Fruit fly (Drosophila melanogaster) whole organism, embryonic: ENCODE measurements around the gene Gga.

ENCODE experiments used
- C15 ChIP-seq: fragments of 200-800 bp; sonication (Bioruptor generic); IDR thresholded peaks from 3 replicates; pipeline ENCODE4 v1.3.6; 2022; ENCODE audit warnings: missing biosample characterization, missing genetic modification characterization
- CG10274 ChIP-seq: fragments of 200-800 bp; sonication (Bioruptor generic); optimal IDR thresholded peaks from 3 replicates; lab custom pipeline; 2017; ENCODE audit warnings: missing biosample characterization, mild to moderate bottlenecking, missing genetic modification characterization
- CG12071 ChIP-seq: fragments of 200-800 bp; sonication (Bioruptor generic); optimal IDR thresholded peaks from 3 replicates; lab custom pipeline; 2018; ENCODE audit warnings: missing biosample characterization, mild to moderate bottlenecking, missing genetic modification characterization
- CG1529 ChIP-seq: fragments of 200-800 bp; sonication (Bioruptor generic); optimal IDR thresholded peaks from 3 replicates; lab custom pipeline; 2018; ENCODE audit warnings: missing biosample characterization, missing genetic modification characterization
- CG16813 ChIP-seq: fragments of 200-800 bp; sonication (Bioruptor generic); IDR thresholded peaks from 3 replicates; pipeline ENCODE4 v1.3.6; 2022; ENCODE audit warnings: missing biosample characterization, missing genetic modification characterization; ENCODE audit not compliant: partially characterized antibody
- CG17359 ChIP-seq: fragments of 200-800 bp; sonication (Bioruptor generic); optimal IDR thresholded peaks from 3 replicates; lab custom pipeline; 2018; ENCODE audit warnings: missing biosample characterization, mild to moderate bottlenecking, missing genetic modification characterization, moderate library complexity
- CG17612 ChIP-seq: fragments of 200-800 bp; sonication (Bioruptor generic); IDR thresholded peaks from 2 replicates; pipeline ENCODE4 v1.3.6; 2022; ENCODE audit warnings: missing biosample characterization, missing genetic modification characterization
- CG2120 ChIP-seq: fragments of 200-800 bp; sonication (Bioruptor generic); optimal IDR thresholded peaks from 3 replicates; lab custom pipeline; 2016; ENCODE audit warnings: missing biosample characterization, missing genetic modification characterization
- CG30403 ChIP-seq: fragments of 200-800 bp; sonication (Bioruptor generic); optimal IDR thresholded peaks from 3 replicates; lab custom pipeline; 2016; ENCODE audit warnings: missing biosample characterization, missing genetic modification characterization
- CG3163 ChIP-seq: fragments of 200-800 bp; sonication (Bioruptor generic); optimal IDR thresholded peaks from 3 replicates; lab custom pipeline; 2016; ENCODE audit warnings: missing biosample characterization, missing genetic modification characterization
- CG32532 ChIP-seq: fragments of 200-800 bp; sonication (Bioruptor generic); IDR thresholded peaks from 2 replicates; pipeline ENCODE4 v1.3.6; 2022; ENCODE audit warnings: missing biosample characterization, missing genetic modification characterization
- CG33213 ChIP-seq: fragments of 200-800 bp; sonication (Bioruptor generic); optimal IDR thresholded peaks from 3 replicates; lab custom pipeline; 2016; ENCODE audit warnings: missing biosample characterization, missing genetic modification characterization
- CG42726 ChIP-seq: fragments of 200-800 bp; sonication (Bioruptor generic); IDR thresholded peaks from 2 replicates; pipeline ENCODE4 v1.3.6; 2022; ENCODE audit warnings: missing biosample characterization, missing genetic modification characterization; ENCODE audit not compliant: partially characterized antibody
- CG4360 ChIP-seq: fragments of 200-800 bp; sonication (Bioruptor generic); IDR thresholded peaks from 2 replicates; pipeline ENCODE4 v1.3.6; 2022; ENCODE audit warnings: missing biosample characterization, missing genetic modification characterization
- CG5245 ChIP-seq: fragments of 200-800 bp; sonication (Bioruptor generic); optimal IDR thresholded peaks from 3 replicates; lab custom pipeline; 2016; ENCODE audit warnings: missing biosample characterization, missing genetic modification characterization
- CG6254 ChIP-seq: fragments of 200-800 bp; sonication (Bioruptor generic); optimal IDR thresholded peaks from 3 replicates; lab custom pipeline; 2017; ENCODE audit warnings: mild to moderate bottlenecking, missing biosample characterization, missing genetic modification reagents, missing genetic modification characterization
- CG7372 ChIP-seq: fragments of 200-800 bp; sonication (Bioruptor generic); IDR thresholded peaks from 2 replicates; pipeline ENCODE4 v1.3.6; 2022; ENCODE audit warnings: missing biosample characterization, missing genetic modification characterization
- CG7556 ChIP-seq: fragments of 200-800 bp; sonication (Bioruptor generic); optimal IDR thresholded peaks from 2 replicates; lab custom pipeline; 2017; ENCODE audit warnings: missing biosample characterization, mild to moderate bottlenecking, missing genetic modification characterization
- CG8388 ChIP-seq: fragments of 200-800 bp; sonication (Bioruptor generic); optimal IDR thresholded peaks from 2 replicates; lab custom pipeline; 2019; ENCODE audit warnings: missing biosample characterization, mild to moderate bottlenecking, missing genetic modification characterization, moderate library complexity
- Camta ChIP-seq: fragments of 200-800 bp; sonication (Bioruptor generic); optimal IDR thresholded peaks from 2 replicates; lab custom pipeline; 2016; ENCODE audit warnings: missing biosample characterization, missing genetic modification characterization
- Chrac-16 ChIP-seq: fragments of 200-800 bp; sonication (Bioruptor generic); optimal IDR thresholded peaks from 3 replicates; lab custom pipeline; 2016; ENCODE audit warnings: missing biosample characterization, missing genetic modification characterization
- Dip2 ChIP-seq: fragments of 200-800 bp; sonication (Bioruptor generic); IDR thresholded peaks from 2 replicates; pipeline ENCODE4 v1.3.6; 2022; ENCODE audit warnings: missing biosample characterization, missing genetic modification characterization
- Dip3 ChIP-seq: fragments of 200-800 bp; sonication (Bioruptor generic); optimal IDR thresholded peaks from 3 replicates; lab custom pipeline; 2016; ENCODE audit warnings: missing biosample characterization, missing genetic modification characterization
- Drgx ChIP-seq: fragments of 200-800 bp; sonication (Bioruptor generic); IDR thresholded peaks from 2 replicates; pipeline ENCODE4 v1.3.6; 2022; ENCODE audit warnings: missing biosample characterization, missing genetic modification characterization
- ERR ChIP-seq: fragments of 200-800 bp; sonication (Bioruptor generic); optimal IDR thresholded peaks from 2 replicates; lab custom pipeline; 2016; ENCODE audit warnings: missing biosample characterization, missing genetic modification characterization
- Hsf ChIP-seq: fragments of 200-800 bp; sonication (Bioruptor generic); optimal IDR thresholded peaks from 3 replicates; lab custom pipeline; 2016; ENCODE audit warnings: missing biosample characterization, missing genetic modification characterization
- Lhr ChIP-seq: fragments of 200-800 bp; sonication (Bioruptor generic); optimal IDR thresholded peaks from 3 replicates; lab custom pipeline; 2017; ENCODE audit warnings: mild to moderate bottlenecking, missing biosample characterization, missing genetic modification reagents, missing genetic modification characterization
- PHDP ChIP-seq: fragments of 200-800 bp; sonication (Bioruptor generic); optimal IDR thresholded peaks from 3 replicates; lab custom pipeline; 2018; ENCODE audit warnings: missing biosample characterization, mild to moderate bottlenecking, missing genetic modification characterization, moderate library complexity
- Rx ChIP-seq: fragments of 200-800 bp; sonication (Bioruptor generic); IDR thresholded peaks from 2 replicates; pipeline ENCODE4 v1.3.6; 2022; ENCODE audit warnings: missing biosample characterization, missing genetic modification characterization
- Ssrp ChIP-seq: fragments of 200-800 bp; sonication (Bioruptor generic); optimal IDR thresholded peaks from 2 replicates; lab custom pipeline; 2018; ENCODE audit warnings: missing biosample characterization, mild to moderate bottlenecking, missing genetic modification characterization, moderate library complexity
- cas ChIP-seq: fragments of 200-800 bp; sonication (Bioruptor generic); IDR thresholded peaks from 2 replicates; pipeline ENCODE4 v1.3.6; 2022; ENCODE audit warnings: missing biosample characterization, missing genetic modification characterization
- cg ChIP-seq: fragments of 200-800 bp; sonication (Bioruptor generic); optimal IDR thresholded peaks from 3 replicates; lab custom pipeline; 2019; ENCODE audit warnings: missing biosample characterization, mild to moderate bottlenecking, missing genetic modification characterization, moderate library complexity
- chif ChIP-seq, 2 experiments: fragments of 200-800 bp; sonication (Bioruptor generic); optimal IDR thresholded peaks; 3 replicates each; lab custom pipeline; 2016; ENCODE audit warnings: missing biosample characterization in 2 of 2, missing genetic modification characterization in 2 of 2
- chinmo ChIP-seq: fragments of 200-800 bp; sonication (Bioruptor generic); IDR thresholded peaks from 4 replicates; pipeline ENCODE4 v1.3.6; 2022; ENCODE audit warnings: missing biosample characterization, missing genetic modification characterization; ENCODE audit not compliant: partially characterized antibody
- crp ChIP-seq, 2 experiments: fragments of 200-800 bp; sonication (Bioruptor generic); optimal IDR thresholded peaks; 2 replicates in 1 of 2; 3 replicates in 1 of 2; lab custom pipeline; 2017; ENCODE audit warnings: missing biosample characterization in 2 of 2, missing genetic modification characterization in 2 of 2, mild to moderate bottlenecking in 1 of 2, moderate library complexity in 1 of 2
- danr ChIP-seq: fragments of 200-800 bp; sonication (Bioruptor generic); IDR thresholded peaks from 2 replicates; pipeline ENCODE4 v1.3.6; 2022; ENCODE audit warnings: missing biosample characterization, missing genetic modification characterization
- fu2 ChIP-seq: fragments of 200-800 bp; sonication (Bioruptor generic); optimal IDR thresholded peaks from 2 replicates; lab custom pipeline; 2016; ENCODE audit warnings: missing biosample characterization, missing genetic modification characterization
- hb ChIP-seq: fragments of 200-800 bp; sonication (Bioruptor generic); IDR thresholded peaks from 3 replicates; pipeline ENCODE4 v1.3.6; 2022; ENCODE audit warnings: missing biosample characterization, missing genetic modification characterization; ENCODE audit not compliant: partially characterized antibody
- jing ChIP-seq: fragments of 200-800 bp; sonication (Bioruptor generic); optimal IDR thresholded peaks from 2 replicates; lab custom pipeline; 2018; ENCODE audit warnings: missing biosample characterization, mild to moderate bottlenecking, missing genetic modification characterization
- jumu ChIP-seq: fragments of 200-800 bp; sonication (Bioruptor generic); optimal IDR thresholded peaks from 3 replicates; lab custom pipeline; 2016; ENCODE audit warnings: missing biosample characterization, missing genetic modification characterization
- lola ChIP-seq, 3 experiments: fragments of >200 bp in 2 of 3; fragments of 200-800 bp in 1 of 3; sonication (Bioruptor generic) in 1 of 3; optimal IDR thresholded peaks; 2 replicates each; lab custom pipeline; 2017 to 2019; ENCODE audit warnings: missing biosample characterization in 3 of 3, missing genetic modification characterization in 3 of 3, mild to moderate bottlenecking in 1 of 3, moderate library complexity in 1 of 3
- luna ChIP-seq: fragments of 200-800 bp; sonication (Bioruptor generic); optimal IDR thresholded peaks from 2 replicates; lab custom pipeline; 2016; ENCODE audit warnings: missing biosample characterization, missing genetic modification characterization
- mld ChIP-seq: fragments of 200-800 bp; sonication (Bioruptor generic); IDR thresholded peaks from 3 replicates; pipeline ENCODE4 v1.3.6; 2022; ENCODE audit warnings: missing biosample characterization, missing genetic modification characterization; ENCODE audit not compliant: partially characterized antibody
- phol ChIP-seq: fragments of 200-800 bp; sonication (Bioruptor generic); optimal IDR thresholded peaks from 3 replicates; lab custom pipeline; 2018; ENCODE audit warnings: missing biosample characterization, mild to moderate bottlenecking, missing genetic modification characterization, moderate library complexity
- pnt ChIP-seq: fragments of 200-800 bp; sonication (Bioruptor generic); optimal IDR thresholded peaks from 3 replicates; lab custom pipeline; 2016; ENCODE audit warnings: missing biosample characterization, missing genetic modification characterization
- pzg ChIP-seq: fragments of 200-800 bp; sonication (Bioruptor generic); optimal IDR thresholded peaks from 3 replicates; lab custom pipeline; 2018; ENCODE audit warnings: missing biosample characterization, mild to moderate bottlenecking, missing genetic modification characterization, moderate library complexity
- row ChIP-seq: fragments of 200-800 bp; sonication (Bioruptor generic); IDR thresholded peaks from 3 replicates; pipeline ENCODE4 v1.3.6; 2022; ENCODE audit warnings: missing biosample characterization, missing genetic modification characterization
- sim ChIP-seq: fragments of 200-800 bp; sonication (Bioruptor generic); IDR thresholded peaks from 2 replicates; pipeline ENCODE4 v1.3.6; 2022; ENCODE audit warnings: missing biosample characterization, missing genetic modification characterization
- sob ChIP-seq: fragments of 200-800 bp; sonication (Bioruptor generic); IDR thresholded peaks from 2 replicates; pipeline ENCODE4 v1.3.6; 2022; ENCODE audit warnings: missing biosample characterization, missing genetic modification characterization
- tgo ChIP-seq: fragments of 200-800 bp; sonication (Bioruptor generic); IDR thresholded peaks from 3 replicates; pipeline ENCODE4 v1.3.6; 2022; ENCODE audit warnings: missing biosample characterization, missing genetic modification characterization
- wek ChIP-seq: fragments of 200-800 bp; sonication (Bioruptor generic); optimal IDR thresholded peaks from 3 replicates; lab custom pipeline; 2018; ENCODE audit warnings: missing biosample characterization, mild to moderate bottlenecking, missing genetic modification characterization, moderate library complexity

Gga gene

dm6 chrX:9615471-9615870 is 14.6 kb downstream of the Gga start (continued):
- TF ChIP-seq CG32532 (GFP tag; lab: Robert Waterston, UW) (no peak), mld (GFP tag; lab: Robert Waterston, UW) (no peak), luna (GFP tag; lab: Kevin White, UChicago) (no peak), Camta (GFP tag; lab: Kevin White, UChicago) (no peak), fu2 (GFP tag; lab: Kevin White, UChicago) (no peak), CG33213 (GFP tag; lab: Kevin White, UChicago) (no peak), CG6254 (GFP tag; lab: Kevin White, UChicago) (peak; percentile 27), wek (no peak), hb (no peak), CG3163 (GFP tag; lab: Kevin White, UChicago) (no peak), Lhr (GFP tag; lab: Kevin White, UChicago) (no peak), pnt (GFP tag; lab: Kevin White, UChicago) (no peak), Dip3 (no peak), C15 (GFP tag; lab: Robert Waterston, UW) (no peak), jing (GFP tag; lab: Kevin White, UChicago) (no peak), sob (no peak), CG17359 (tag; lab: Kevin White, UChicago) (peak; percentile 32), ERR (GFP tag; lab: Kevin White, UChicago) (no peak), cas (GFP tag; lab: Robert Waterston, UW) (no peak), PHDP (tag; lab: Kevin White, UChicago) (no peak), CG7556 (GFP tag; lab: Kevin White, UChicago) (peak; percentile 60), cg (no peak), Dip2 (GFP tag; lab: Robert Waterston, UW) (no peak), jumu (GFP tag; lab: Kevin White, UChicago) (no peak), pzg (GFP tag; lab: Kevin White, UChicago) (no peak), CG12071 (GFP tag; lab: Kevin White, UChicago) (no peak), lola (GFP tag; optimal IDR thresholded peaks at IDR 0.05; lab: Kevin White, UChicago) (peak in 1 of 3 experiments; percentile 51), crp (GFP tag; optimal IDR thresholded peaks at IDR 0.05; lab: Kevin White, UChicago) (peak in 1 of 2 experiments; percentile 28), danr (GFP tag; lab: Robert Waterston, UW) (0 out of 2 replicates have a peak, but pooled peaks have one; percentile 17), Chrac-16 (peak; percentile 16), phol (peak; percentile 61), Drgx (GFP tag; lab: Robert Waterston, UW) (0 out of 2 replicates have a peak, but pooled peaks have one; percentile 11), tgo (GFP tag; lab: Robert Waterston, UW) (no peak), chinmo (GFP tag; lab: Robert Waterston, UW) (no peak), Rx (no peak), CG5245 (GFP tag; lab: Kevin White, UChicago) (no peak), CG7372 (GFP tag; lab: Robert Waterston, UW) (no peak), chif (GFP tag; optimal IDR thresholded peaks at IDR 0.05; lab: Kevin White, UChicago) (peak in 1 of 2 experiments; percentile 1), sim (GFP tag; lab: Robert Waterston, UW) (no peak), row (GFP tag; lab: Robert Waterston, UW) (0 out of 3 replicates have a peak, but pooled peaks have one; percentile 15), CG1529 (peak; percentile 22), CG30403 (GFP tag; lab: Kevin White, UChicago) (peak; percentile 36), CG42726 (GFP tag; lab: Robert Waterston, UW) (no peak), CG17612 (GFP tag; lab: Robert Waterston, UW) (no peak), CG2120 (no peak), CG8388 (GFP tag; lab: Kevin White, UChicago) (peak; percentile 47), CG16813 (GFP tag; lab: Robert Waterston, UW) (no peak), CG10274 (no peak), Hsf (GFP tag; lab: Kevin White, UChicago) (peak; percentile 17), CG4360 (GFP tag; lab: Robert Waterston, UW) (no peak), Ssrp (tag; lab: Kevin White, UChicago) (peak; percentile 35)
